Fruit fly (Drosophila melanogaster): ENCODE data around the gene gdrd.

The gdrd gene

dm6 chr3L:14678097-14678679 is 13.0 kb upstream of the gdrd start, which contains the start of gene CG4914:
Gene CG4914 (minus strand): TSS chr3L:14678147.
- TF ChIP-seq Dll (optimal IDR thresholded peaks at IDR 0.05), result no peak
- TF ChIP-seq EcR (GFP tag; optimal IDR thresholded peaks at IDR 0.05), result no peak
- TF ChIP-seq CG8478 (optimal IDR thresholded peaks at IDR 0.05), result no peak
- no peak for TF ChIP-seq usp (GFP tag; optimal IDR thresholded peaks at IDR 0.05)
- no peak for TF ChIP-seq psq (optimal IDR thresholded peaks at IDR 0.05)
- no peak for TF ChIP-seq pan (optimal IDR thresholded peaks at IDR 0.05)

DNA sequence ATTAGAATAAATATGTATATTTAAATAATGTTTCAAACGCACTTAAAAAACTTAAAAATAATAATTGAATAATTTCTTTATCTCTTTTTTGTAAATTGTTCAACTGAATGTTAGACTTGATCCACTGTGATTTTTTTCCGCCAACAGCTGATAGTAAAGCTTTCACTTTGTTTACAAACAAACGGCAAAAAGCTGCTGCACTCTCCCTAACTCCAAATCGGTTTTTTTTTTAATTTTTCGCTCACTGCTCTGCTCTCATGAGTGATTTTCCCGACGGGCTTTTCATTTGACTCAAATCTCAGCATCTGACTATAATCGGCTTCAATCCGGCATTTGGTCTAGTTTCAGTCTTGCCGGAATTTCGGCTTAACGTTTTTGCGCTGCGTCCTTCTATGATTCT is 9.6 kb upstream of the gdrd start:
- TF ChIP-seq EcR (GFP tag; optimal IDR thresholded peaks at IDR 0.05) (no peak), Dll (optimal IDR thresholded peaks at IDR 0.05) (no peak), psq (optimal IDR thresholded peaks at IDR 0.05) (no peak), pan (optimal IDR thresholded peaks at IDR 0.05) (no peak), CG8478 (optimal IDR thresholded peaks at IDR 0.05) (no peak), usp (GFP tag; optimal IDR thresholded peaks at IDR 0.05) (no peak)

DNA sequence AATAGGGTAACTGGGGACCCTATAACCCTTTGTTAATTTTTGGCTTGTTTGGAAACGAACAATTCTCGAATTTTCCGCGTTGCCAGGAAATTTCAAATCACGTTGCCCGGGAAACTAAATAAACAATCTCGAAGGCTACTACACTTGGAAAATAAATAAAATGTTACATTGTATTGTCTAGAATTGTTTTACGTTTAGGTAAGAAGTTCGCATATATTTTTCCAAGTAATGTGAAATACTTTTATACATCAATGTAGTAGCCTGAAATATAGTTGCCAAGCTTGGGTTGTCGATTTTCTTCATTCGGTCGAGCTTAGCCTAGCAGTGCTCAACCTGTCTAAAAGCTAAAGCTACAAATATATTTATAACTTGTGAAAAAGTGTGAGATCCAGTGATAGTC is 6.7 kb upstream of the gdrd start, which contains the start of gene Dnaaf6:
TSS of gene Dnaaf6 (plus strand) at position 301 of the 400 bp plus-strand sequence.
- TF ChIP-seq EcR (GFP tag; optimal IDR thresholded peaks at IDR 0.05) (no peak), usp (GFP tag; optimal IDR thresholded peaks at IDR 0.05) (no peak), psq (optimal IDR thresholded peaks at IDR 0.05) (no peak), Dll (optimal IDR thresholded peaks at IDR 0.05) (no peak), CG8478 (optimal IDR thresholded peaks at IDR 0.05) (no peak), pan (optimal IDR thresholded peaks at IDR 0.05) (no peak)

DNA sequence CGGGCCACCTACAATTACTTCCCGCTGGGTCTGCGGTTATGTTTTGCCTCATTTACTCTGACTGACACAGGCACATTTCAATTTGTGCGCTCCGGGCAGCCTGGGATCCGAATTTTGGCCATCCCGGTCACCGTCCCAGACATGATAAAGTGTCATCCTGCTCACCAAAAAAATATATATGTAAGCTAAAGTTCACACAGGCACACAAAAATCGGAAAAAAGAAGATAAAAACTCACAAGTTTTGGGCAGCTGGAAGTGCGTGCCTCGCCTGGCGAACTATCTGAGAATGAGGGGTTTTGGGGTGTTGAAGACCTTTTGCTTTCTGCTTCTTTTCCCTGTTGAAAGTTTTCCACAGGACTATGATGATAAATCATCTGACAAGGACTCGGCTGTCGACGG is 4.9 kb upstream of the gdrd start:
- no peak for TF ChIP-seq psq (optimal IDR thresholded peaks at IDR 0.05)

DNA sequence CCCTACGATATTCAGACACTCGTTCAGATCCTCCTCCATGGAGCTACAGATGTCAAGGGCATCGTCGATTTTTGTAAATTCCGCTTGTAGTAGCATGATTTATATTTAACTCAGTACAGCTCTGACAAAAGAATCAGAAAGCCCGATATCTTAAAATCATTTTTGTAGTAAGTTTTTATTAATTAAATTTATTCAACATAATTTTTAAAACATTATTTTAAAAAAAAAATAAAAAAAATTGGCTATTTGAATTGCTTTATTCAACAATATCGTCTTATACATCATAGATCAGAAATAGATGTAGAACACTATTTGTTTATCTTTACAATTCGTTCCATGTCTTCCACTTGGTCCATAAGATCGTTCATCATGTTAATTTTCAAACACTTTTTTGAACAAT is 5.9 kb downstream of the gdrd start, which contains the start of gene CG13474:
TSS of gene CG13474 (minus strand) at position 101 of the 400 bp plus-strand sequence.
- TF ChIP-seq EcR (GFP tag; optimal IDR thresholded peaks at IDR 0.05) (no peak), pan (optimal IDR thresholded peaks at IDR 0.05) (no peak), CG8478 (optimal IDR thresholded peaks at IDR 0.05) (no peak), psq (optimal IDR thresholded peaks at IDR 0.05) (no peak), Dll (optimal IDR thresholded peaks at IDR 0.05) (no peak), usp (GFP tag; optimal IDR thresholded peaks at IDR 0.05) (no peak)

DNA sequence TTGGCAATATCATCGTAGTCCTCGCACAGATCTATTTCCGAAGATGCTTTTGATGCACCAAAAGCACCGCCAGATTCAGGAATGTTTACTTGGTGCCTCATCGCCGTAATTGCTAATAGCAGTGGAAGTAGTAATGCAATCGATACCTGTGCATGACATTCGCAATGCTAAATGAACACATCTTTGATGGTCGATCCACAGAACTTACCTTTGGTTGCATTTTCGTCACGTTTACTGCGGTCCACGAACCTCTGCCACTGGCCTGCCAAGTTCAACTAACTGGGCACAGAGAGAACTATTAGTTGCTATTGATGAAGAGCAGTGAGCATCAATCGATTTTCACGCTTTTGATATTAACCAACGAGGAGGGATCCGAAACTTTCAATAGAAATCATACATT is 10.4 kb downstream of the gdrd start, which contains the start of gene CG17177:
TSS of gene CG17177 (minus strand) at position 101 of the 400 bp plus-strand sequence.
- TF ChIP-seq usp (GFP tag; optimal IDR thresholded peaks at IDR 0.05), result no peak
- TF ChIP-seq Dll (optimal IDR thresholded peaks at IDR 0.05), result no peak
- no peak for TF ChIP-seq CG8478 (optimal IDR thresholded peaks at IDR 0.05)
- no peak for TF ChIP-seq psq (optimal IDR thresholded peaks at IDR 0.05)
- TF ChIP-seq pan (optimal IDR thresholded peaks at IDR 0.05), result no peak
- no peak for TF ChIP-seq EcR (GFP tag; optimal IDR thresholded peaks at IDR 0.05)

- TF ChIP-seq EcR (GFP tag; optimal IDR thresholded peaks at IDR 0.05) (no peak), CG8478 (optimal IDR thresholded peaks at IDR 0.05) (no peak), Dll (optimal IDR thresholded peaks at IDR 0.05) (no peak), pan (optimal IDR thresholded peaks at IDR 0.05) (no peak), psq (optimal IDR thresholded peaks at IDR 0.05) (no peak), usp (GFP tag; optimal IDR thresholded peaks at IDR 0.05) (no peak)
Measured at dm6 chr3L:14705164-14705563, 14.0 kb downstream of the gdrd start, which contains the start of gene CG13476. Gene CG13476 (plus strand): TSS chr3L:14705464.

DNA sequence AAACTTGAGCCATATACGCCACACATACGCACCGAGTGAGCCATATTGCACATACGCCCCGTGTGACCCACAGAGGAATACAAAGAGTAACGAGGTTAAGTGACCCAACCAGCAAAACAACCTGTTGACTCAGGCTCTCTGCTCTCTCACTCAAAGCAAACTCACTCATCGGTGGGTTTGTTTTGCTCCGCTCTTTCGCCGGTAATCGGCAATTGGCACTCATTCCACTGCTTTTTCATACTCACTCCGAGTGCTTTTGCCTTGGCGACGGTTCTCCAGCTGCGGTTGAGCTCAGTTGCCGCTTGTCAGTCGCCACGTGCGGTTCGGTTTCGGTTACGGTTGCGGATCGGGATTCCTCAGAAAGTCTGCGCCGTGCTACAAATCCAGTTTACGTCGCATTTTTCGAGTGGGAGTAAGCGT is 15.3 kb downstream of the gdrd start:
- TF ChIP-seq psq (optimal IDR thresholded peaks at IDR 0.05), result peak; percentile 38
- no peak for TF ChIP-seq usp (GFP tag; optimal IDR thresholded peaks at IDR 0.05)

DNA sequence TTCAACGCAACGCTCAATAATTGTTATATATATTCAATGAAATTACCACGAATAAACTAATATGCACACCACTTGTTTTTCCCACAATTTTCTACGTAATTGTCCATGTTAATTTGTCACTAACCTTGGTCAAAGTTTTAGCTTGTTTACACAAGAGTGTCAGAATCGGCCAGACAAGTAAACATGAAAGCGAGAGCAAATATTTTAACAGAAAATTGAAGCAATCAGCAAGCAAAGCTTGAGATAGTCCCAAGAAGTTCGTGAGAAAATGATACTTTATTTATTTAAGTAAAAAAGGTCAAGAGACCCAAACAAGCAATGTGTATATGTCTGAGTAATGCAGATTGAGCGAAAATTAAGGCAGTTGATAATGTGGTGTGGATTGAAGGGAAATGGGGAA is 16.9 kb downstream of the gdrd start:
- TF ChIP-seq CG8478 (optimal IDR thresholded peaks at IDR 0.05) (no peak), usp (GFP tag; optimal IDR thresholded peaks at IDR 0.05) (no peak), Dll (optimal IDR thresholded peaks at IDR 0.05) (no peak), pan (optimal IDR thresholded peaks at IDR 0.05) (no peak)

- TF ChIP-seq psq (optimal IDR thresholded peaks at IDR 0.05), result no peak
- TF ChIP-seq pan (optimal IDR thresholded peaks at IDR 0.05), result no peak
- TF ChIP-seq EcR (GFP tag; optimal IDR thresholded peaks at IDR 0.05), result no peak
- no peak for TF ChIP-seq usp (GFP tag; optimal IDR thresholded peaks at IDR 0.05)
- no peak for TF ChIP-seq CG8478 (optimal IDR thresholded peaks at IDR 0.05)
- no peak for TF ChIP-seq Dll (optimal IDR thresholded peaks at IDR 0.05)
Measured at dm6 chr3L:14712799-14713198, 21.7 kb downstream of the gdrd start.

DNA sequence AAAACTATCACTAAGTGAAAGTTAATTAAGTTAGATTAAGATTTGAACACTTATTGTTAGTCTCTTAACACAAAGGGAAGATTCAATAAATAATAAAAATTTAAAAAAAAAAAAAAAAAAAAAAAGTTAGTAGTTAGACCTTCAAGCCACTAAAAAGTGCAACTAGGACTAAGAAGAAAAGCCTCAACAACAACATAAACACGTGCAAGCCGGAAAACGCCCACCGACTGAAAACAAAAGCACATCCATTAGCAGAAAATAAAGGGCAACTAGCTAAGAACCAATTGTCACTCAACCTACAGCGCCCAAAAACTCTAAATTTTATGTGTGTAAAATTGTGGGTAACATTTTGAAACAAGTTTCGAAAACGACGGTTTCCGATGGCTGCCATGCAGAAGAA is 37.3 kb downstream of the gdrd start, which contains the start of gene CG13473:
TSS of gene CG13473 (plus strand) at position 301 of the 400 bp plus-strand sequence.
- TF ChIP-seq psq (optimal IDR thresholded peaks at IDR 0.05) (no peak), CG8478 (optimal IDR thresholded peaks at IDR 0.05) (no peak), usp (GFP tag; optimal IDR thresholded peaks at IDR 0.05) (no peak), pan (optimal IDR thresholded peaks at IDR 0.05) (no peak), EcR (GFP tag; optimal IDR thresholded peaks at IDR 0.05) (no peak), Dll (optimal IDR thresholded peaks at IDR 0.05) (no peak)

dm6 chr3L:14731790-14732189 is 40.6 kb downstream of the gdrd start:
- no peak for TF ChIP-seq usp (GFP tag; optimal IDR thresholded peaks at IDR 0.05)
- TF ChIP-seq CG8478 (optimal IDR thresholded peaks at IDR 0.05), result no peak
- TF ChIP-seq Dll (optimal IDR thresholded peaks at IDR 0.05), result no peak
- no peak for TF ChIP-seq EcR (GFP tag; optimal IDR thresholded peaks at IDR 0.05)
- no peak for TF ChIP-seq psq (optimal IDR thresholded peaks at IDR 0.05)
- TF ChIP-seq pan (optimal IDR thresholded peaks at IDR 0.05), result no peak

DNA sequence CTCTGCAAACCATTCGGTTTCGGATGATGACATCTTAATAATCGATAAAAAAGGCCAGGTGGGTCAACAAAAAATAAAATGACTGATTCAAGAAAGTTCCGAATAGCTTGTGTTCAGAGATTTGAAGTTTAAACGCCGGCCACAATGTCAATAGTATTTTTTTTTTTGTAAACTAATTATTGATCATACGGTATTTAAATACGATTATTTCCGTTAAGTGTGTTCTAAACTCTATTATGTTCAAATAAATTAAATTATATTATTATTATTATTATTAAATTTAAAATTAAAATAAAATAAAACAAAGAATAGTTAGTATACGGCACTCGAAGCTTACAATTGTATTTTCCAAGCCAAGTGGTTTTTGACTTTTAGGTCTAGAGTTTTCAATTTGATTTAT is 42.3 kb downstream of the gdrd start, which contains the start of gene CG13471:
TSS of gene CG13471 (minus strand) at position 101 of the 400 bp plus-strand sequence.
- TF ChIP-seq Dll (optimal IDR thresholded peaks at IDR 0.05) (no peak), pan (optimal IDR thresholded peaks at IDR 0.05) (no peak), CG8478 (optimal IDR thresholded peaks at IDR 0.05) (no peak), EcR (GFP tag; optimal IDR thresholded peaks at IDR 0.05) (no peak), psq (optimal IDR thresholded peaks at IDR 0.05) (no peak), usp (GFP tag; optimal IDR thresholded peaks at IDR 0.05) (no peak)

Data from whole organism.